Fruit fly (Drosophila melanogaster) Kc167 (cell line): ENCODE measurements around the gene CG6908.

Source experiments
- Myc ChIP-seq: fragments of >200 bp; optimal IDR thresholded peaks from 2 replicates; lab custom pipeline; 2017; ENCODE audit warnings: missing external identifiers
- Sin3A ChIP-seq: fragments of >200 bp; optimal IDR thresholded peaks from 2 replicates; lab custom pipeline; 2018; ENCODE audit warnings: missing external identifiers
- h ChIP-seq: fragments of >200 bp; optimal IDR thresholded peaks from 3 replicates; lab custom pipeline; 2018; ENCODE audit warnings: missing external identifiers
- insv ChIP-seq: fragments of >200 bp; optimal IDR thresholded peaks from 3 replicates; lab custom pipeline; 2018; ENCODE audit warnings: missing external identifiers
- psq ChIP-seq: fragments of >200 bp; optimal IDR thresholded peaks from 2 replicates; lab custom pipeline; 2017; ENCODE audit warnings: missing external identifiers
- ttk ChIP-seq: sonication (Bioruptor generic); optimal IDR thresholded peaks from 2 replicates; lab custom pipeline; 2017; ENCODE audit warnings: missing external identifiers

The CG6908 gene

dm6 chr3R:11665925-11666687, 23.7 kb downstream of the CG6908 start:
- TF ChIP-seq h (lab: Kevin White, UChicago) (no peak), insv (no peak), ttk (lab: Kevin White, UChicago) (no peak), Sin3A (lab: Kevin White, UChicago) (no peak), psq (lab: Kevin White, UChicago) (no peak), Myc (lab: Kevin White, UChicago) (no peak)

- TF ChIP-seq psq (lab: Kevin White, UChicago) = no peak
- TF ChIP-seq Sin3A (lab: Kevin White, UChicago) = no peak
- TF ChIP-seq ttk (lab: Kevin White, UChicago) = no peak
- no peak for TF ChIP-seq h (lab: Kevin White, UChicago)
- TF ChIP-seq Myc (lab: Kevin White, UChicago) = no peak
- TF ChIP-seq insv = no peak
These were observed 24.3 kb downstream of the CG6908 start for dm6 chr3R:11665508-11665907.

- TF ChIP-seq Myc (lab: Kevin White, UChicago) (no peak), ttk (lab: Kevin White, UChicago) (no peak), insv (no peak)
These were observed 26.4 kb downstream of the CG6908 start for dm6 chr3R:11663441-11663840.

dm6 chr3R:11662617-11663016, 27.2 kb downstream of the CG6908 start:
- TF ChIP-seq ttk (lab: Kevin White, UChicago) (no peak), h (lab: Kevin White, UChicago) (no peak), Myc (lab: Kevin White, UChicago) (no peak), psq (lab: Kevin White, UChicago) (no peak), Sin3A (lab: Kevin White, UChicago) (no peak), insv (no peak)

- TF ChIP-seq psq (lab: Kevin White, UChicago) (no peak), h (lab: Kevin White, UChicago) (no peak), ttk (lab: Kevin White, UChicago) (no peak), Sin3A (lab: Kevin White, UChicago) (no peak), insv (no peak), Myc (lab: Kevin White, UChicago) (no peak)
These were observed 28.1 kb downstream of the CG6908 start for dm6 chr3R:11661712-11662111.

dm6 chr3R:11661187-11661586, 28.7 kb downstream of the CG6908 start:
- no peak for TF ChIP-seq h (lab: Kevin White, UChicago)
- no peak for TF ChIP-seq psq (lab: Kevin White, UChicago)
- TF ChIP-seq ttk (lab: Kevin White, UChicago) = no peak
- no peak for TF ChIP-seq Sin3A (lab: Kevin White, UChicago)
- no peak for TF ChIP-seq Myc (lab: Kevin White, UChicago)
- TF ChIP-seq insv = no peak

- TF ChIP-seq h (lab: Kevin White, UChicago) (no peak), ttk (lab: Kevin White, UChicago) (no peak), insv (no peak), Sin3A (lab: Kevin White, UChicago) (no peak)
These were observed 32.1 kb downstream of the CG6908 start for dm6 chr3R:11657786-11658193.

dm6 chr3R:11656614-11657216, 33.1 kb downstream of the CG6908 start:
- TF ChIP-seq ttk (lab: Kevin White, UChicago) (no peak), insv (no peak), psq (lab: Kevin White, UChicago) (no peak), Myc (lab: Kevin White, UChicago) (no peak), h (lab: Kevin White, UChicago) (no peak), Sin3A (lab: Kevin White, UChicago) (no peak)

dm6 chr3R:11655873-11656374, 33.9 kb downstream of the CG6908 start, which contains the start of gene CG42327:
CG42327 (plus strand) TSS chr3R:11656149.
- TF ChIP-seq ttk (lab: Kevin White, UChicago) (no peak), h (lab: Kevin White, UChicago) (no peak), Myc (lab: Kevin White, UChicago) (no peak), insv (no peak), psq (lab: Kevin White, UChicago) (no peak), Sin3A (lab: Kevin White, UChicago) (no peak)

dm6 chr3R:11650105-11651039, 39.5 kb downstream of the CG6908 start, which contains the start of the genes Csk and Elp1:
Csk (minus strand) TSS chr3R:11650706.
Elp1 (plus strand) TSS chr3R:11650971.
- TF ChIP-seq Sin3A (lab: Kevin White, UChicago) (no peak), ttk (lab: Kevin White, UChicago) (no peak), h (lab: Kevin White, UChicago) (no peak), insv (no peak), Myc (lab: Kevin White, UChicago) (no peak), psq (lab: Kevin White, UChicago) (no peak)

dm6 chr3R:11649449-11649848, 40.4 kb downstream of the CG6908 start:
- TF ChIP-seq Myc (lab: Kevin White, UChicago) (no peak), ttk (lab: Kevin White, UChicago) (no peak), h (lab: Kevin White, UChicago) (no peak), insv (no peak), Sin3A (lab: Kevin White, UChicago) (no peak)
